Fruit fly (Drosophila melanogaster): ENCODE data around the gene CG32650.

- TF ChIP-seq Myc (optimal IDR thresholded peaks at IDR 0.05): no peak
- no peak for TF ChIP-seq psq (optimal IDR thresholded peaks at IDR 0.05)
- no peak for TF ChIP-seq h (optimal IDR thresholded peaks at IDR 0.05)
- no peak for TF ChIP-seq Sin3A (optimal IDR thresholded peaks at IDR 0.05)
These were observed 8.2 kb downstream of the CG32650 start for dm6 chrX:12890166-12890825.

Data from Kc167 (cell line).